Fruit fly (Drosophila melanogaster) whole organism, embryonic: ENCODE results near the gene CG9733.

Experiments
- Adf1 ChIP-seq: fragments of 200-800 bp; sonication (Bioruptor generic); IDR thresholded peaks from 2 replicates; pipeline ENCODE4 v1.3.6; 2022; ENCODE audit warnings: missing biosample characterization, missing genetic modification characterization
- Antp ChIP-seq: fragments of 200-800 bp; sonication (Bioruptor generic); optimal IDR thresholded peaks from 3 replicates; lab custom pipeline; 2016; ENCODE audit warnings: missing biosample characterization, missing genetic modification characterization
- Atf3 ChIP-seq: fragments of 200-800 bp; sonication (Bioruptor generic); optimal IDR thresholded peaks from 3 replicates; lab custom pipeline; 2016; ENCODE audit warnings: missing biosample characterization, missing genetic modification characterization
- C15 ChIP-seq: fragments of 200-800 bp; sonication (Bioruptor generic); IDR thresholded peaks from 3 replicates; pipeline ENCODE4 v1.3.6; 2022; ENCODE audit warnings: missing biosample characterization, missing genetic modification characterization
- CG10267 ChIP-seq: fragments of 200-800 bp; sonication (Bioruptor generic); optimal IDR thresholded peaks from 2 replicates; lab custom pipeline; 2018; ENCODE audit warnings: missing biosample characterization, mild to moderate bottlenecking, missing genetic modification characterization, moderate library complexity
- CG10431 ChIP-seq: fragments of 200-800 bp; sonication (Bioruptor generic); optimal IDR thresholded peaks from 3 replicates; lab custom pipeline; 2018; ENCODE audit warnings: missing biosample characterization, mild to moderate bottlenecking, missing genetic modification characterization
- CG14441 ChIP-seq: fragments of 200-800 bp; sonication (Bioruptor generic); IDR thresholded peaks from 2 replicates; pipeline ENCODE4 v1.3.6; 2022; ENCODE audit warnings: missing biosample characterization, missing genetic modification characterization
- CG17359 ChIP-seq: fragments of 200-800 bp; sonication (Bioruptor generic); optimal IDR thresholded peaks from 3 replicates; lab custom pipeline; 2018; ENCODE audit warnings: missing biosample characterization, mild to moderate bottlenecking, missing genetic modification characterization, moderate library complexity
- CG1792 ChIP-seq: fragments of 200-800 bp; sonication (Bioruptor generic); optimal IDR thresholded peaks from 2 replicates; lab custom pipeline; 2016; ENCODE audit warnings: missing biosample characterization, missing genetic modification characterization
- CG2116 ChIP-seq: fragments of 200-800 bp; sonication (Bioruptor generic); optimal IDR thresholded peaks from 3 replicates; lab custom pipeline; 2018; ENCODE audit warnings: missing biosample characterization, mild to moderate bottlenecking, missing genetic modification characterization
- CG2712 ChIP-seq: fragments of 200-800 bp; optimal IDR thresholded peaks from 3 replicates; lab custom pipeline; 2019; ENCODE audit warnings: missing biosample characterization, mild to moderate bottlenecking, missing genetic modification characterization, moderate library complexity
- CG30403 ChIP-seq: fragments of 200-800 bp; sonication (Bioruptor generic); optimal IDR thresholded peaks from 3 replicates; lab custom pipeline; 2016; ENCODE audit warnings: missing biosample characterization, missing genetic modification characterization
- CG31365 ChIP-seq: fragments of 200-800 bp; sonication (Bioruptor generic); optimal IDR thresholded peaks from 2 replicates; lab custom pipeline; 2018; ENCODE audit warnings: missing biosample characterization, mild to moderate bottlenecking, missing genetic modification characterization
- CG42726 ChIP-seq: fragments of 200-800 bp; sonication (Bioruptor generic); IDR thresholded peaks from 2 replicates; pipeline ENCODE4 v1.3.6; 2022; ENCODE audit warnings: missing biosample characterization, missing genetic modification characterization; ENCODE audit not compliant: partially characterized antibody
- CG4282 ChIP-seq: fragments of 200-800 bp; sonication (Bioruptor generic); optimal IDR thresholded peaks from 2 replicates; lab custom pipeline; 2016; ENCODE audit warnings: missing biosample characterization, missing genetic modification characterization
- CG4820 ChIP-seq: fragments of 200-800 bp; sonication (Bioruptor generic); optimal IDR thresholded peaks from 3 replicates; lab custom pipeline; 2016; ENCODE audit warnings: missing biosample characterization, missing genetic modification characterization
- CG8765 ChIP-seq: fragments of 200-800 bp; sonication (Bioruptor generic); IDR thresholded peaks from 2 replicates; pipeline ENCODE4 v1.3.6; 2022; ENCODE audit warnings: missing biosample characterization, missing genetic modification characterization
- CG9215 ChIP-seq: fragments of 200-800 bp; sonication (Bioruptor generic); IDR thresholded peaks from 2 replicates; pipeline ENCODE4 v1.3.6; 2022; ENCODE audit warnings: missing biosample characterization, missing genetic modification characterization
- CG9609 ChIP-seq: fragments of 200-800 bp; sonication (Bioruptor generic); optimal IDR thresholded peaks from 3 replicates; lab custom pipeline; 2016; ENCODE audit warnings: missing biosample characterization, missing genetic modification characterization
- Chrac-16 ChIP-seq: fragments of 200-800 bp; sonication (Bioruptor generic); optimal IDR thresholded peaks from 3 replicates; lab custom pipeline; 2016; ENCODE audit warnings: missing biosample characterization, missing genetic modification characterization
- Dek ChIP-seq: fragments of 200-800 bp; sonication (Bioruptor generic); optimal IDR thresholded peaks from 3 replicates; lab custom pipeline; 2019; ENCODE audit warnings: missing biosample characterization, mild to moderate bottlenecking, missing genetic modification characterization, moderate library complexity
- Dp ChIP-seq: fragments of 200-800 bp; sonication (Bioruptor generic); optimal IDR thresholded peaks from 2 replicates; lab custom pipeline; 2018; ENCODE audit warnings: missing biosample characterization, mild to moderate bottlenecking, missing genetic modification characterization, moderate library complexity
- H2.0 ChIP-seq: fragments of 200-800 bp; sonication (Bioruptor generic); IDR thresholded peaks from 2 replicates; pipeline ENCODE4 v1.3.6; 2022; ENCODE audit warnings: missing biosample characterization, missing genetic modification characterization
- Mrtf ChIP-seq: fragments of 200-800 bp; sonication (Bioruptor generic); IDR thresholded peaks from 3 replicates; pipeline ENCODE4 v1.3.6; 2022; ENCODE audit warnings: missing biosample characterization, missing genetic modification characterization
- Nf-YC ChIP-seq: fragments of 200-800 bp; optimal IDR thresholded peaks from 3 replicates; lab custom pipeline; 2019; ENCODE audit warnings: missing biosample characterization, mild to moderate bottlenecking, missing genetic modification characterization, moderate library complexity
- NfI ChIP-seq: fragments of 200-800 bp; sonication (Bioruptor generic); optimal IDR thresholded peaks from 3 replicates; lab custom pipeline; 2018; ENCODE audit warnings: missing biosample characterization, mild to moderate bottlenecking, missing genetic modification characterization, moderate library complexity
- Oli ChIP-seq: fragments of 200-800 bp; sonication (Bioruptor generic); optimal IDR thresholded peaks from 2 replicates; lab custom pipeline; 2018; ENCODE audit warnings: missing biosample characterization, mild to moderate bottlenecking, missing genetic modification characterization, moderate library complexity
- Rx ChIP-seq: fragments of 200-800 bp; sonication (Bioruptor generic); IDR thresholded peaks from 2 replicates; pipeline ENCODE4 v1.3.6; 2022; ENCODE audit warnings: missing biosample characterization, missing genetic modification characterization
- Tbp ChIP-seq: fragments of >200 bp; optimal IDR thresholded peaks from 2 replicates; lab custom pipeline; 2018; ENCODE audit warnings: missing biosample characterization, missing genetic modification characterization
- Vsx1 ChIP-seq: fragments of 200-800 bp; sonication (Bioruptor generic); optimal IDR thresholded peaks from 2 replicates; lab custom pipeline; 2017; ENCODE audit warnings: missing biosample characterization, mild to moderate bottlenecking, missing genetic modification characterization, missing genetic modification reagents
- aop ChIP-seq: fragments of 200-800 bp; sonication (Bioruptor generic); IDR thresholded peaks from 2 replicates; pipeline ENCODE4 v1.3.6; 2022; ENCODE audit warnings: missing biosample characterization, missing genetic modification characterization
- ato ChIP-seq: fragments of 200-800 bp; sonication (Bioruptor generic); IDR thresholded peaks from 2 replicates; pipeline ENCODE4 v1.3.6; 2022; ENCODE audit warnings: missing biosample characterization, missing genetic modification characterization; ENCODE audit not compliant: partially characterized antibody
- bab2 ChIP-seq: fragments of 200-800 bp; sonication (Bioruptor generic); optimal IDR thresholded peaks from 2 replicates; lab custom pipeline; 2016; ENCODE audit warnings: missing biosample characterization, missing genetic modification characterization
- bigmax ChIP-seq: fragments of 200-800 bp; sonication (Bioruptor generic); optimal IDR thresholded peaks from 2 replicates; lab custom pipeline; 2018; ENCODE audit warnings: missing biosample characterization, mild to moderate bottlenecking, missing genetic modification characterization
- da ChIP-seq: fragments of 200-800 bp; sonication (Bioruptor generic); optimal IDR thresholded peaks from 2 replicates; lab custom pipeline; 2016; ENCODE audit warnings: missing biosample characterization, missing genetic modification characterization
- dmrt99B ChIP-seq: fragments of 200-800 bp; sonication (Bioruptor generic); optimal IDR thresholded peaks from 2 replicates; lab custom pipeline; 2018; ENCODE audit warnings: missing biosample characterization, mild to moderate bottlenecking, missing genetic modification characterization, moderate library complexity
- fd64A ChIP-seq: fragments of 200-800 bp; sonication (Bioruptor generic); optimal IDR thresholded peaks from 3 replicates; lab custom pipeline; 2018; ENCODE audit warnings: missing biosample characterization, mild to moderate bottlenecking, missing genetic modification characterization
- luna ChIP-seq: fragments of 200-800 bp; sonication (Bioruptor generic); optimal IDR thresholded peaks from 2 replicates; lab custom pipeline; 2016; ENCODE audit warnings: missing biosample characterization, missing genetic modification characterization
- nmo ChIP-seq: fragments of 200-800 bp; sonication (Bioruptor generic); optimal IDR thresholded peaks from 2 replicates; lab custom pipeline; 2018; ENCODE audit warnings: missing biosample characterization, mild to moderate bottlenecking, missing genetic modification characterization, moderate library complexity
- rib ChIP-seq: fragments of 200-800 bp; sonication (Bioruptor generic); IDR thresholded peaks from 2 replicates; pipeline ENCODE4 v1.3.6; 2022; ENCODE audit warnings: missing biosample characterization, missing genetic modification characterization
- sc ChIP-seq, 3 experiments: fragments of >200 bp in 2 of 3; fragments of 200-800 bp in 1 of 3; sonication (Bioruptor generic) in 1 of 3; optimal IDR thresholded peaks; 2 replicates in 2 of 3; 3 replicates in 1 of 3; lab custom pipeline; 2017; ENCODE audit warnings: mild to moderate bottlenecking in 1 of 3, missing biosample characterization in 1 of 3, missing genetic modification characterization in 1 of 3, missing genetic modification reagents in 1 of 3
- sim ChIP-seq: fragments of 200-800 bp; sonication (Bioruptor generic); IDR thresholded peaks from 2 replicates; pipeline ENCODE4 v1.3.6; 2022; ENCODE audit warnings: missing biosample characterization, missing genetic modification characterization
- sisA ChIP-seq: fragments of 200-800 bp; sonication (Bioruptor generic); IDR thresholded peaks from 2 replicates; pipeline ENCODE4 v1.3.6; 2022; ENCODE audit warnings: missing biosample characterization, missing genetic modification characterization
- so ChIP-seq: fragments of 200-800 bp; sonication (Bioruptor generic); IDR thresholded peaks from 3 replicates; pipeline ENCODE4 v1.3.6; 2022; ENCODE audit warnings: missing biosample characterization, missing genetic modification characterization
- sqz ChIP-seq: fragments of 200-800 bp; sonication (Bioruptor generic); optimal IDR thresholded peaks from 3 replicates; lab custom pipeline; 2018; ENCODE audit warnings: missing biosample characterization, mild to moderate bottlenecking, missing genetic modification characterization
- sug ChIP-seq: fragments of 200-800 bp; optimal IDR thresholded peaks from 2 replicates; lab custom pipeline; 2019; ENCODE audit warnings: missing biosample characterization, mild to moderate bottlenecking, missing genetic modification characterization, moderate library complexity
- usp ChIP-seq: fragments of >200 bp; optimal IDR thresholded peaks from 2 replicates; lab custom pipeline; 2017; ENCODE audit warnings: missing biosample characterization, missing genetic modification characterization
- wek ChIP-seq: fragments of 200-800 bp; sonication (Bioruptor generic); optimal IDR thresholded peaks from 3 replicates; lab custom pipeline; 2018; ENCODE audit warnings: missing biosample characterization, mild to moderate bottlenecking, missing genetic modification characterization, moderate library complexity
- z ChIP-seq: fragments of 200-800 bp; sonication (Bioruptor generic); IDR thresholded peaks from 3 replicates; pipeline ENCODE4 v1.3.6; 2022; ENCODE audit warnings: missing biosample characterization, missing genetic modification characterization

The CG9733 gene

DNA sequence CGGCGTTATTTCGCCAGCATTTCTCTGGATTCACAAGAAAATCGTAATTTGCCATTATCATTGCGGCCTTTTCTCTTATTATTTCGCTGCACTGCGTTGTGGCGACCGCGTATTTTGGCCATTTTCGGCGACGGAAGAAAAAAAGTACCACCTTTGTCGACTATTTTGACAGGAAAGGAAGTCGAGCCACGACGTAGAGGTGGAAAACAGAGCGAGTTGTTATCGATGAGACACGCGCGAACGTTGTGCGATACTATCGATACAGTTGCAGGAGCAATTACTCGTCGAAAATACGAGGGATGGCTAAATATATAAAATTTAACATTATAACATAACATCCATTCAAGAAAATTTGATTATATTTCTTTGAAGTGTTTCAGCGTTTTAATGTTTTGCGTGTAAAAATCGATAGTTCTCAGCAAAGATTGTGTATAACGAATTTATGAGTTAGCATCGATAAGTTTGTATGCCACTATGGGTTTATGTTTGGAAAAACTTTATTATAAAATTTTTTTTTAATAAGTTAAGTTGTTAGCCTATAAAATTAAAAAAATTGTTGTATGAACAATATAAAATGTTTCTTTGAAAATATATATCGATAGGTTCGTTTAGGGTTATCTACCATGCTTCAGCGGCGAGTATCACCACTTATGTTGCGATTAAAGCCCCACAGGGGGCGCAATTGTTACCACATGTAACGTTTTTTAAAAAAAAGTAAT is 37.6 kb downstream of the CG9733 start, which contains the start of gene RpS7 (continued):
- TF ChIP-seq CG9215, result no peak
- TF ChIP-seq CG17359, result peak; percentile 67
- peak; percentile 74 for TF ChIP-seq Vsx1 (GFP tag; lab: Kevin White, UChicago)
- peak; percentile 71 for TF ChIP-seq sqz (GFP tag; lab: Kevin White, UChicago)
- TF ChIP-seq rib, result peak; percentile 66
- TF ChIP-seq bab2 (GFP tag; lab: Kevin White, UChicago), result peak; percentile 23
- TF ChIP-seq aop (GFP tag; lab: Robert Waterston, UW), result no peak
- peak; percentile 65 for TF ChIP-seq sug
- peak; percentile 77 for TF ChIP-seq Rx (GFP tag; lab: Robert Waterston, UW)
- peak; percentile 34 for TF ChIP-seq luna (GFP tag; lab: Kevin White, UChicago)
- peak; percentile 78 for TF ChIP-seq Nf-YC (tag; lab: Kevin White, UChicago)
- peak; percentile 77 for TF ChIP-seq nmo (GFP tag; lab: Kevin White, UChicago)
- no peak for TF ChIP-seq CG4282
- TF ChIP-seq fd64A (GFP tag; lab: Kevin White, UChicago), result peak; percentile 79
- peak; percentile 64 for TF ChIP-seq CG10267
- peak; percentile 69 for TF ChIP-seq CG2712
- TF ChIP-seq NfI, result peak; percentile 87
- peak; percentile 78 for TF ChIP-seq H2.0
- peak; percentile 53 for TF ChIP-seq Adf1 (GFP tag; lab: Robert Waterston, UW)
- no peak for TF ChIP-seq CG4820 (GFP tag; lab: Kevin White, UChicago)
- peak; percentile 92 for TF ChIP-seq CG2116
- TF ChIP-seq CG42726 (GFP tag; lab: Robert Waterston, UW), result peak; percentile 91
- TF ChIP-seq wek (GFP tag; lab: Kevin White, UChicago), result peak; percentile 88
- TF ChIP-seq Dp (GFP tag; lab: Kevin White, UChicago), result peak; percentile 48
- no peak for TF ChIP-seq Tbp
- TF ChIP-seq CG8765 (GFP tag; lab: Robert Waterston, UW), result peak; percentile 50; the same call in 1 of the 2 replicates
- peak; percentile 76 for TF ChIP-seq CG31365
- TF ChIP-seq Mrtf, result no peak; the same call in 2 of the 3 replicates
- TF ChIP-seq C15 (GFP tag; lab: Robert Waterston, UW), result peak; percentile 53; the same call in 1 of the 3 replicates
- TF ChIP-seq CG1792, result peak; percentile 9
- TF ChIP-seq Chrac-16 (GFP tag; lab: Kevin White, UChicago), result no peak
- TF ChIP-seq sisA (GFP tag; lab: Robert Waterston, UW), result 0 out of 2 replicates have a peak, but pooled peaks have one; percentile 15
- peak; percentile 61 for TF ChIP-seq CG30403 (GFP tag; lab: Kevin White, UChicago)
- no peak for TF ChIP-seq usp (GFP tag; lab: Kevin White, UChicago)
- peak; percentile 38 for TF ChIP-seq bigmax (GFP tag; lab: Kevin White, UChicago)
- TF ChIP-seq da (GFP tag; lab: Kevin White, UChicago), result no peak
- TF ChIP-seq so (GFP tag; lab: Robert Waterston, UW), result 0 out of 3 replicates have a peak, but pooled peaks have one; percentile 31
- TF ChIP-seq Antp (GFP tag; lab: Kevin White, UChicago), result no peak
- peak; percentile 74 for TF ChIP-seq dmrt99B (tag; lab: Kevin White, UChicago)
- TF ChIP-seq sc (optimal IDR thresholded peaks at IDR 0.05; lab: Kevin White, UChicago), result no peak
- TF ChIP-seq sc (GFP tag; optimal IDR thresholded peaks at IDR 0.05; lab: Kevin White, UChicago), result peak; percentile 59
- TF ChIP-seq Dek (tag; lab: Kevin White, UChicago), result peak; percentile 17
- peak; percentile 60; the same call in 1 of the 2 replicates for TF ChIP-seq sim (GFP tag; lab: Robert Waterston, UW)
- peak; percentile 77 for TF ChIP-seq CG10431
- TF ChIP-seq Atf3, result no peak
- peak; percentile 46 for TF ChIP-seq Oli
- peak; percentile 57 for TF ChIP-seq CG14441 (GFP tag; lab: Robert Waterston, UW)
- no peak for TF ChIP-seq CG9609 (GFP tag; lab: Kevin White, UChicago)
- peak; percentile 92 for TF ChIP-seq ato (GFP tag; lab: Robert Waterston, UW)
- TF ChIP-seq z (GFP tag; lab: Robert Waterston, UW), result peak; percentile 63; the same call in 2 of the 3 replicates
